Worm (Caenorhabditis elegans) whole organism, young adult: ENCODE measurements around the gene exos-4.2.

Experiments
- egl-44 ChIP-seq: fragments of 200-800 bp; sonication (Bioruptor generic); IDR thresholded peaks from 2 replicates; pipeline ENCODE4 v1.3.6; 2022; ENCODE audit warnings: missing genetic modification reagents, missing genetic modification characterization, missing compliant biosample characterization
- hsf-1 ChIP-seq: fragments of 200-800 bp; sonication (Bioruptor generic); IDR thresholded peaks from 2 replicates; pipeline ENCODE4 v1.3.6; 2022; ENCODE audit warnings: missing genetic modification reagents, missing genetic modification characterization, missing compliant biosample characterization
- lin-26 ChIP-seq: fragments of 200-800 bp; sonication (Bioruptor generic); IDR thresholded peaks from 2 replicates; pipeline ENCODE4 v1.3.6; 2022; ENCODE audit warnings: missing genetic modification reagents, missing genetic modification characterization, missing compliant biosample characterization
- madf-8 ChIP-seq: fragments of 200-800 bp; sonication (Bioruptor generic); conservative IDR thresholded peaks from 2 replicates; pipeline ENCODE4 v1.3.6; 2022; ENCODE audit warnings: missing genetic modification reagents, missing genetic modification characterization, missing compliant biosample characterization
- snpc-1.1 ChIP-seq: sonication (generic microtip); optimal IDR thresholded peaks from 2 replicates; lab custom pipeline; 2017; ENCODE audit warnings: missing genetic modification characterization, mild to moderate bottlenecking, missing compliant biosample characterization, antibody characterized with exemption, moderate library complexity, missing genotype, missing genetic modification reagents; ENCODE audit not compliant: insufficient read depth
- unc-62 ChIP-seq: fragments of 150-350 bp; optimal IDR thresholded peaks from 2 replicates; lab custom pipeline; 2014; ENCODE audit warnings: missing biosample characterization, missing genetic modification reagents, missing genetic modification characterization
- xnd-1 ChIP-seq: sonication (generic microtip); optimal IDR thresholded peaks from 2 replicates; lab custom pipeline; 2016; ENCODE audit warnings: missing genotype, missing genetic modification reagents, missing genetic modification characterization, missing compliant biosample characterization
- ztf-22 ChIP-seq: fragments of 200-800 bp; sonication (Bioruptor generic); optimal IDR thresholded peaks from 2 replicates; lab custom pipeline; 2018; ENCODE audit warnings: mild to moderate bottlenecking, missing genetic modification characterization, moderate library complexity, missing compliant biosample characterization

- no peak for TF ChIP-seq unc-62 (GFP tag; lab: Kevin White, UChicago)
- no peak for TF ChIP-seq egl-44 (GFP tag; lab: Robert Waterston, UW)
- no peak for TF ChIP-seq hsf-1 (GFP tag; lab: Robert Waterston, UW)
- no peak for TF ChIP-seq snpc-1.1 (tag; lab: Kevin White, UChicago)
- TF ChIP-seq lin-26 (GFP tag; lab: Robert Waterston, UW): peak; percentile 18; the same call in 1 of the 2 replicates
- no peak for TF ChIP-seq madf-8
- no peak for TF ChIP-seq ztf-22 (GFP tag; lab: Kevin White, UChicago)
- no peak for TF ChIP-seq xnd-1 (tag; lab: Kevin White, UChicago)
Observed at ce11 chrIII:834443-834815, 25.6 kb upstream of the exos-4.2 start.
